Fruit fly (Drosophila melanogaster): ENCODE results near the gene CG42331.
A peak's percentile ranks its signal among the peaks of the same experiment; 100 is the strongest.

CG42331 gene

dm6 chr3R:24809576-24810279 lies 37.7 kb downstream of the CG42331 start (continued):
- TF ChIP-seq CG6791 (GFP tag; IDR thresholded peaks at IDR 0.05; ENCODE audit: partially characterized antibody), result no peak
- TF ChIP-seq jigr1 (GFP tag; IDR thresholded peaks at IDR 0.05), result no peak
- TF ChIP-seq CG10274 (GFP tag; optimal IDR thresholded peaks at IDR 0.05), result peak; percentile 25
- TF ChIP-seq tx (GFP tag; optimal IDR thresholded peaks at IDR 0.05), result no peak
- no peak for TF ChIP-seq eve (GFP tag; optimal IDR thresholded peaks at IDR 0.05)
- no peak for TF ChIP-seq psq (GFP tag; optimal IDR thresholded peaks at IDR 0.05)
- no peak for TF ChIP-seq az2 (GFP tag; optimal IDR thresholded peaks at IDR 0.05)
- TF ChIP-seq CG8290 (GFP tag; optimal IDR thresholded peaks at IDR 0.05), result no peak
- TF ChIP-seq CG8290 (tag; optimal IDR thresholded peaks at IDR 0.05), result no peak
- no peak for TF ChIP-seq lov (optimal IDR thresholded peaks at IDR 0.05)
- TF ChIP-seq lov (GFP tag; IDR thresholded peaks at IDR 0.05), result no peak
- TF ChIP-seq mirr (GFP tag; optimal IDR thresholded peaks at IDR 0.05), result peak; percentile 39
- TF ChIP-seq Aef1 (GFP tag; IDR thresholded peaks at IDR 0.05), result no peak
- TF ChIP-seq mld (GFP tag; IDR thresholded peaks at IDR 0.05; ENCODE audit: partially characterized antibody), result no peak
- TF ChIP-seq mam (GFP tag; optimal IDR thresholded peaks at IDR 0.05), result no peak
- TF ChIP-seq exex (tag; optimal IDR thresholded peaks at IDR 0.05), result peak; percentile 90
- TF ChIP-seq grau (tag; optimal IDR thresholded peaks at IDR 0.05), result no peak
- no peak for TF ChIP-seq Hr39 (optimal IDR thresholded peaks at IDR 0.05)
- no peak for TF ChIP-seq croc (GFP tag; conservative IDR thresholded peaks at IDR 0.05)
- TF ChIP-seq CG7271 (tag; optimal IDR thresholded peaks at IDR 0.05), result peak; percentile 48
- TF ChIP-seq gsb-n (tag; optimal IDR thresholded peaks at IDR 0.05), result no peak
- TF ChIP-seq Trl (optimal IDR thresholded peaks at IDR 0.05), result no peak
- TF ChIP-seq Trl (GFP tag; optimal IDR thresholded peaks at IDR 0.05), result no peak
- no peak for TF ChIP-seq CG17568 (GFP tag; optimal IDR thresholded peaks at IDR 0.05)
- no peak for TF ChIP-seq CG14667 (GFP tag; IDR thresholded peaks at IDR 0.05)
- no peak for TF ChIP-seq MESR4 (GFP tag; optimal IDR thresholded peaks at IDR 0.05)
- no peak for TF ChIP-seq CG15269 (tag; optimal IDR thresholded peaks at IDR 0.05)
- TF ChIP-seq Dek (tag; optimal IDR thresholded peaks at IDR 0.05), result peak; percentile 16
- peak in 1 of 2 experiments; percentile 33 for TF ChIP-seq Hr78 (GFP tag; optimal IDR thresholded peaks at IDR 0.05)
- TF ChIP-seq Ssrp (tag; optimal IDR thresholded peaks at IDR 0.05), result no peak
- TF ChIP-seq CG31365 (tag; optimal IDR thresholded peaks at IDR 0.05), result peak; percentile 45
- no peak for TF ChIP-seq CG11456 (GFP tag; IDR thresholded peaks at IDR 0.05)
- TF ChIP-seq Meics (GFP tag; optimal IDR thresholded peaks at IDR 0.05), result no peak
- TF ChIP-seq nom (GFP tag; optimal IDR thresholded peaks at IDR 0.05), result no peak
- TF ChIP-seq CG14860 (GFP tag; IDR thresholded peaks at IDR 0.05; ENCODE audit: partially characterized antibody), result no peak
- no peak for TF ChIP-seq Mrtf (GFP tag; IDR thresholded peaks at IDR 0.05)
- TF ChIP-seq ERR (GFP tag; optimal IDR thresholded peaks at IDR 0.05), result no peak
- no peak for TF ChIP-seq Dbx (GFP tag; IDR thresholded peaks at IDR 0.05)
- TF ChIP-seq vnd (GFP tag; IDR thresholded peaks at IDR 0.05; ENCODE audit: partially characterized antibody), result no peak
- no peak for TF ChIP-seq CG11093 (GFP tag; IDR thresholded peaks at IDR 0.05)
- TF ChIP-seq CG8281 (tag; optimal IDR thresholded peaks at IDR 0.05), result peak; percentile 50
- TF ChIP-seq CG31224 (GFP tag; IDR thresholded peaks at IDR 0.05), result no peak
- 0 out of 2 replicates have a peak, but pooled peaks have one; percentile 12 for TF ChIP-seq rib (GFP tag; IDR thresholded peaks at IDR 0.05)
- TF ChIP-seq CG9932 (GFP tag; IDR thresholded peaks at IDR 0.05), result no peak
- no peak for TF ChIP-seq E2f2 (GFP tag; IDR thresholded peaks at IDR 0.05)
- no peak for TF ChIP-seq CG9215 (GFP tag; IDR thresholded peaks at IDR 0.05)
- peak; percentile 15 for TF ChIP-seq CG2116 (GFP tag; optimal IDR thresholded peaks at IDR 0.05)
- no peak for TF ChIP-seq CG6272 (GFP tag; IDR thresholded peaks at IDR 0.05)
- TF ChIP-seq Ets65A (GFP tag), result no peak
- TF ChIP-seq H2.0 (GFP tag; IDR thresholded peaks at IDR 0.05), result no peak
- peak in 1 of 2 experiments; percentile 59 for TF ChIP-seq bsh (GFP tag; optimal IDR thresholded peaks at IDR 0.05)
